Fruit fly (Drosophila melanogaster) whole organism, prepupa: ENCODE measurements around the gene CG14857.

ENCODE experiments used
- Blimp-1 ChIP-seq: fragments of 200-800 bp; sonication (Bioruptor generic); optimal IDR thresholded peaks from 3 replicates; lab custom pipeline; 2017; ENCODE audit warnings: missing biosample characterization, missing genetic modification characterization, mild to moderate bottlenecking, moderate library complexity, missing genetic modification reagents
- CG10631 ChIP-seq: fragments of 200-800 bp; sonication (Bioruptor generic); optimal IDR thresholded peaks from 2 replicates; lab custom pipeline; 2016; ENCODE audit warnings: missing biosample characterization, missing genetic modification characterization
- CG10669 ChIP-seq: fragments of 200-800 bp; sonication (Bioruptor generic); optimal IDR thresholded peaks from 3 replicates; lab custom pipeline; 2018; ENCODE audit warnings: missing biosample characterization, mild to moderate bottlenecking, missing genetic modification characterization, moderate library complexity
- CG11762 ChIP-seq: fragments of 200-800 bp; sonication (Bioruptor generic); optimal IDR thresholded peaks from 3 replicates; lab custom pipeline; 2016; ENCODE audit warnings: missing biosample characterization, missing genetic modification characterization; ENCODE audit not compliant: insufficient read depth
- CG15336 ChIP-seq: fragments of 200-800 bp; sonication (Bioruptor generic); IDR thresholded peaks from 2 replicates; pipeline ENCODE4 v1.3.6; 2022; ENCODE audit warnings: missing biosample characterization, missing genetic modification characterization
- CG1621 ChIP-seq: fragments of 200-800 bp; sonication (Bioruptor generic); optimal IDR thresholded peaks from 3 replicates; lab custom pipeline; 2018; ENCODE audit warnings: missing biosample characterization, mild to moderate bottlenecking, missing genetic modification characterization
- CG16779 ChIP-seq: fragments of 200-800 bp; sonication (Bioruptor generic); optimal IDR thresholded peaks from 3 replicates; lab custom pipeline; 2017; ENCODE audit warnings: missing biosample characterization, mild to moderate bottlenecking, missing genetic modification characterization
- CG32006 ChIP-seq: fragments of 200-800 bp; sonication (Bioruptor generic); optimal IDR thresholded peaks from 3 replicates; lab custom pipeline; 2017; ENCODE audit warnings: missing biosample characterization, mild to moderate bottlenecking, missing genetic modification characterization
- CG4318 ChIP-seq: fragments of 200-800 bp; sonication (Bioruptor generic); optimal IDR thresholded peaks from 3 replicates; lab custom pipeline; 2017; ENCODE audit warnings: missing biosample characterization, mild to moderate bottlenecking, missing genetic modification characterization
- CG6163 ChIP-seq: fragments of 200-800 bp; sonication (Bioruptor generic); IDR thresholded peaks from 3 replicates; pipeline ENCODE4 v1.3.6; 2022; ENCODE audit warnings: missing biosample characterization, missing genetic modification characterization
- CG6276 ChIP-seq: fragments of 200-800 bp; sonication (Bioruptor generic); optimal IDR thresholded peaks from 2 replicates; lab custom pipeline; 2017; ENCODE audit warnings: missing biosample characterization, mild to moderate bottlenecking, missing genetic modification characterization
- CG6792 ChIP-seq: fragments of 200-800 bp; sonication (Bioruptor generic); optimal IDR thresholded peaks from 3 replicates; lab custom pipeline; 2016; ENCODE audit warnings: missing biosample characterization, missing genetic modification characterization
- CG6854 ChIP-seq: fragments of 200-800 bp; sonication (Bioruptor generic); optimal IDR thresholded peaks from 2 replicates; lab custom pipeline; 2017; ENCODE audit warnings: missing biosample characterization, mild to moderate bottlenecking, missing genetic modification characterization
- CG7368 ChIP-seq: fragments of 200-800 bp; sonication (Bioruptor generic); optimal IDR thresholded peaks from 3 replicates; lab custom pipeline; 2016; ENCODE audit warnings: missing biosample characterization, missing genetic modification characterization
- CG8319 ChIP-seq: fragments of 200-800 bp; sonication (Bioruptor generic); optimal IDR thresholded peaks from 3 replicates; lab custom pipeline; 2016; ENCODE audit warnings: missing biosample characterization, missing genetic modification characterization
- CG8632 ChIP-seq: fragments of 200-800 bp; sonication (Bioruptor generic); optimal IDR thresholded peaks from 3 replicates; lab custom pipeline; 2016; ENCODE audit warnings: missing biosample characterization, missing genetic modification characterization
- CG9139 ChIP-seq: fragments of 200-800 bp; sonication (Bioruptor generic); optimal IDR thresholded peaks from 3 replicates; lab custom pipeline; 2017; ENCODE audit warnings: missing biosample characterization, mild to moderate bottlenecking, missing genetic modification characterization
- Eip75B ChIP-seq: fragments of 200-800 bp; sonication (Bioruptor generic); optimal IDR thresholded peaks from 3 replicates; lab custom pipeline; 2016; ENCODE audit warnings: missing biosample characterization, missing genetic modification characterization
- Eip78C ChIP-seq: fragments of 200-800 bp; sonication (Bioruptor generic); peaks from one replicate; lab custom pipeline; 2016; ENCODE audit warnings: missing biosample characterization, missing genetic modification characterization
- Eip93F ChIP-seq: fragments of 200-800 bp; sonication (Bioruptor generic); optimal IDR thresholded peaks from 2 replicates; lab custom pipeline; 2016; ENCODE audit warnings: missing biosample characterization, mild to moderate bottlenecking, missing genetic modification characterization
- Ets21C ChIP-seq: fragments of 200-800 bp; sonication (Bioruptor generic); optimal IDR thresholded peaks from 3 replicates; lab custom pipeline; 2016; ENCODE audit warnings: missing biosample characterization, missing genetic modification characterization
- Ets96B ChIP-seq: fragments of 200-800 bp; optimal IDR thresholded peaks from 2 replicates; lab custom pipeline; 2019; ENCODE audit warnings: missing biosample characterization, mild to moderate bottlenecking, missing genetic modification characterization, moderate library complexity
- Hr38 ChIP-seq: sonication (Bioruptor generic); optimal IDR thresholded peaks from 2 replicates; lab custom pipeline; 2016; ENCODE audit warnings: missing biosample characterization, missing genetic modification characterization
- Hr39 ChIP-seq: fragments of 200-800 bp; sonication (Bioruptor generic); optimal IDR thresholded peaks from 2 replicates; lab custom pipeline; 2016; ENCODE audit warnings: missing biosample characterization, missing genetic modification characterization
- Hr4 ChIP-seq: fragments of 200-800 bp; sonication (Bioruptor generic); optimal IDR thresholded peaks from 3 replicates; lab custom pipeline; 2016; ENCODE audit warnings: missing biosample characterization, missing genetic modification characterization
- Lpt ChIP-seq: fragments of 200-800 bp; sonication (Bioruptor generic); optimal IDR thresholded peaks from 3 replicates; lab custom pipeline; 2016; ENCODE audit warnings: missing biosample characterization, missing genetic modification characterization
- Met ChIP-seq: fragments of 200-800 bp; sonication (Bioruptor generic); optimal IDR thresholded peaks from 3 replicates; lab custom pipeline; 2016; ENCODE audit warnings: missing biosample characterization, missing genetic modification characterization
- OdsH ChIP-seq: fragments of 200-800 bp; sonication (Bioruptor generic); optimal IDR thresholded peaks from 3 replicates; lab custom pipeline; 2016; ENCODE audit warnings: missing biosample characterization, missing genetic modification characterization
- Smox ChIP-seq: fragments of 200-800 bp; sonication (Bioruptor generic); optimal IDR thresholded peaks from 3 replicates; lab custom pipeline; 2016; ENCODE audit warnings: missing biosample characterization, missing genetic modification characterization
- Sox102F ChIP-seq: fragments of 200-800 bp; sonication (Bioruptor generic); optimal IDR thresholded peaks from 2 replicates; lab custom pipeline; 2016; ENCODE audit warnings: missing biosample characterization, mild to moderate bottlenecking, missing genetic modification characterization
- achi ChIP-seq: fragments of 200-800 bp; sonication (Bioruptor generic); optimal IDR thresholded peaks from 3 replicates; lab custom pipeline; 2016; ENCODE audit warnings: missing biosample characterization, missing genetic modification characterization
- acj6 ChIP-seq: fragments of 200-800 bp; sonication (Bioruptor generic); optimal IDR thresholded peaks from 3 replicates; lab custom pipeline; 2016; ENCODE audit warnings: missing biosample characterization, missing genetic modification characterization
- cyc ChIP-seq: fragments of 200-800 bp; sonication (Bioruptor generic); optimal IDR thresholded peaks from 3 replicates; lab custom pipeline; 2016; ENCODE audit warnings: missing biosample characterization, missing genetic modification characterization
- dac ChIP-seq: fragments of 200-800 bp; sonication (Bioruptor generic); optimal IDR thresholded peaks from 2 replicates; lab custom pipeline; 2017; ENCODE audit warnings: missing biosample characterization, mild to moderate bottlenecking, missing genetic modification characterization
- eg ChIP-seq: fragments of 200-800 bp; sonication (Bioruptor generic); IDR thresholded peaks from 3 replicates; pipeline ENCODE4 v1.3.6; 2022; ENCODE audit warnings: missing biosample characterization, missing genetic modification characterization
- esn ChIP-seq: fragments of 200-800 bp; sonication (Bioruptor generic); optimal IDR thresholded peaks from 2 replicates; lab custom pipeline; 2016; ENCODE audit warnings: missing biosample characterization, mild to moderate bottlenecking, missing genetic modification characterization, moderate library complexity
- fd59A ChIP-seq: fragments of 200-800 bp; sonication (Bioruptor generic); optimal IDR thresholded peaks from 2 replicates; lab custom pipeline; 2017; ENCODE audit warnings: missing biosample characterization, mild to moderate bottlenecking, missing genetic modification characterization, missing genetic modification reagents
- fd85E ChIP-seq: fragments of 200-800 bp; sonication (Bioruptor generic); optimal IDR thresholded peaks from 3 replicates; lab custom pipeline; 2016; ENCODE audit warnings: missing biosample characterization, missing genetic modification characterization
- fkh ChIP-seq: fragments of 200-800 bp; sonication (Bioruptor generic); optimal IDR thresholded peaks from 3 replicates; lab custom pipeline; 2017; ENCODE audit warnings: missing biosample characterization, mild to moderate bottlenecking, missing genetic modification characterization, moderate library complexity
- lz ChIP-seq: fragments of 200-800 bp; sonication (Bioruptor generic); optimal IDR thresholded peaks from 3 replicates; lab custom pipeline; 2016; ENCODE audit warnings: missing biosample characterization, missing genetic modification characterization
- net ChIP-seq: fragments of 200-800 bp; sonication (Bioruptor generic); optimal IDR thresholded peaks from 3 replicates; lab custom pipeline; 2016; ENCODE audit warnings: missing biosample characterization, missing genetic modification characterization
- pdm3 ChIP-seq: fragments of 200-800 bp; sonication (Bioruptor generic); optimal IDR thresholded peaks from 3 replicates; lab custom pipeline; 2016; ENCODE audit warnings: missing biosample characterization, missing genetic modification characterization
- salr ChIP-seq, 2 experiments: fragments of 200-800 bp; sonication (Bioruptor generic); optimal IDR thresholded peaks; 3 replicates each; lab custom pipeline; 2016 to 2018; ENCODE audit warnings: missing biosample characterization in 2 of 2, missing genetic modification characterization in 2 of 2, mild to moderate bottlenecking in 1 of 2
- spab ChIP-seq: fragments of 200-800 bp; sonication (Bioruptor generic); optimal IDR thresholded peaks from 2 replicates; lab custom pipeline; 2017; ENCODE audit warnings: missing biosample characterization, mild to moderate bottlenecking, missing genetic modification characterization, missing genetic modification reagents
- ss ChIP-seq, 2 experiments: fragments of 200-800 bp; sonication (Bioruptor generic); optimal IDR thresholded peaks; 2 replicates in 1 of 2; 3 replicates in 1 of 2; lab custom pipeline; 2017 to 2018; ENCODE audit warnings: mild to moderate bottlenecking in 2 of 2, missing biosample characterization in 2 of 2, missing genetic modification characterization in 2 of 2, moderate library complexity in 1 of 2
- svp ChIP-seq: fragments of 200-800 bp; sonication (Bioruptor generic); peaks from one replicate; lab custom pipeline; 2016; ENCODE audit warnings: missing biosample characterization, missing genetic modification characterization
- vri ChIP-seq: fragments of 200-800 bp; sonication (Bioruptor generic); optimal IDR thresholded peaks from 3 replicates; lab custom pipeline; 2016; ENCODE audit warnings: missing biosample characterization, mild to moderate bottlenecking, missing genetic modification characterization

CG14857 gene

DNA sequence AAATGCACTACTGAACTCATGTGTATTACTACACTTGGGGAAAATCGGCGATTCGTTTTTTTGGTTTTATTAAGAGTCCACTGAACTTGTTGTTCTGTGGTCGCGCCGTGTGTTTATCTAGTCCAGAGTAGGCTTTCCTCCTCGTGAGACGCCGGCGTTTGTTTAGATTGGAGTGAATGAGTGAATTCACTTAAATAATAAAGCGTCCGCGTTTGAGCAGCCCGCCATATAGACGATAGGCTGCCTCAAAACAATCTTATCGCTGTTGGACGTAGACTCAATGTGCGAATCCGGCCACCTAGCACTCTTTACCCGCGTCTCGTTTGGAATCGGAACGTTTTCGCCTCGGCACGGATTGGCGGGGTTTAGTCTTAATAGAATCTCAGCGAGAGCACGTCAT is at the start of gene CG14857:
TSS of gene CG14857 (plus strand) at position 367 of the 400 bp plus-strand sequence.
- TF ChIP-seq vri (GFP tag; lab: Kevin White, UChicago) = peak; percentile 55
- no peak for TF ChIP-seq CG1621 (tag; lab: Kevin White, UChicago)
- peak; percentile 56 for TF ChIP-seq fkh

- TF ChIP-seq fd85E (GFP tag; lab: Kevin White, UChicago) = no peak
- no peak for TF ChIP-seq dac
- TF ChIP-seq acj6 = no peak
- no peak for TF ChIP-seq CG10669 (GFP tag; lab: Kevin White, UChicago)
- no peak for TF ChIP-seq eg (GFP tag; lab: Robert Waterston, UW)
Observed at dm6 chr3R:14754360-14754759, 47.2 kb upstream of the CG14857 start, which contains the start of gene CG7362. TSS of gene CG7362 (minus strand) at chr3R:14754460.

DNA sequence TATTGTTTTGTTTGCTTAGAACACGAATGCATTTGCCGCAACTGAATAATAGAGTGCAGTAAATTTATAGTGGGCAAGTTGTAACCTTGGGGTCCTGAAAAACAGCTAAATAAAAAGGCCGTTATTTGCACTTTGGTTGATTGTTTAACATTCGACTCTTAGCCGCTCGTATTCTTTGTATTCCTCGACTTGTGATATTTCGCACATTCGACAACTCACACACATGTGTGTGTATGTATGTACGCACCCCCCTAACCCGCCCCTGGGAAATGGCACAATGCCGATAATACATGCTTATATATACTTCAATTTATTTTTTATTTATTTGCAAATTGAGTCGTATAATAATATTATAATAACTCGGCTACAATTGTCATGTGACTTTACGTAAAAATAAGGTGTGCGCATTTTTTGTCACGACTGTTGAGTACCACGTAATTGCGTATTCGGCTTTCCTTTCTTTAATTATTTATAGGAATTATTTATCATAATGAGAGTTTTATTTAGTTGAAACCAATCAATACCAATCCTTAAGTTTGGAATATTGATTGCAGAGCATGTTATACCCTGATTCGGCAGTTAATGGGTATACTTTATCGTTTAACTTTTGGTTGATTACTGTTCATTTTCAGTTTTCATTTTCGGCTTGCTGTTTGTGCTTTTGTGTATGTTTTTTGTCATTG is 46.6 kb upstream of the CG14857 start:
- TF ChIP-seq spab (GFP tag; lab: Kevin White, UChicago) = no peak
- TF ChIP-seq Eip78C = peak; percentile 65
- peak; percentile 76 for TF ChIP-seq Smox (GFP tag; lab: Kevin White, UChicago)
- TF ChIP-seq CG16779 (tag; lab: Kevin White, UChicago) = no peak
- TF ChIP-seq Blimp-1 = peak; percentile 39
- TF ChIP-seq achi (GFP tag; lab: Kevin White, UChicago) = peak; percentile 34
- peak; percentile 91 for TF ChIP-seq svp (GFP tag; lab: Kevin White, UChicago)
- peak; percentile 11 for TF ChIP-seq CG6854 (GFP tag; lab: Kevin White, UChicago)
- no peak for TF ChIP-seq CG4318 (GFP tag; lab: Kevin White, UChicago)
- peak; percentile 52 for TF ChIP-seq CG8319
- TF ChIP-seq CG7368 (GFP tag; lab: Kevin White, UChicago) = peak; percentile 37
- TF ChIP-seq Sox102F (GFP tag; lab: Kevin White, UChicago) = peak; percentile 65
- peak; percentile 85 for TF ChIP-seq lz (GFP tag; lab: Kevin White, UChicago)
- peak; percentile 14 for TF ChIP-seq CG32006
- TF ChIP-seq net (GFP tag; lab: Kevin White, UChicago) = peak; percentile 44
- TF ChIP-seq fkh = peak; percentile 54
- peak; percentile 83 for TF ChIP-seq esn (GFP tag; lab: Kevin White, UChicago)
- no peak for TF ChIP-seq fd59A
- TF ChIP-seq ss (GFP tag; optimal IDR thresholded peaks at IDR 0.05; lab: Kevin White, UChicago) = no peak
- peak; percentile 48 for TF ChIP-seq CG10631 (GFP tag; lab: Kevin White, UChicago)
- TF ChIP-seq CG10669 (GFP tag; lab: Kevin White, UChicago) = no peak
- peak; percentile 44 for TF ChIP-seq acj6
- peak; percentile 56 for TF ChIP-seq Eip75B
- TF ChIP-seq Lpt (GFP tag; lab: Kevin White, UChicago) = no peak
- peak; percentile 54 for TF ChIP-seq Eip93F
- no peak for TF ChIP-seq dac
- no peak for TF ChIP-seq Ets96B (tag; lab: Kevin White, UChicago)
- peak; percentile 53; the same call in 1 of the 2 replicates for TF ChIP-seq CG15336 (GFP tag; lab: Robert Waterston, UW)
- TF ChIP-seq cyc = peak; percentile 79
- no peak for TF ChIP-seq CG9139
- peak; percentile 53 for TF ChIP-seq Ets21C
- peak; percentile 63 for TF ChIP-seq OdsH (GFP tag; lab: Kevin White, UChicago)
- peak; percentile 49 for TF ChIP-seq Hr4 (GFP tag; lab: Kevin White, UChicago)
- peak; percentile 41 for TF ChIP-seq CG8632 (GFP tag; lab: Kevin White, UChicago)
- TF ChIP-seq CG11762 (GFP tag; lab: Kevin White, UChicago) = peak; percentile 22
- peak; percentile 71 for TF ChIP-seq Hr39
- peak; percentile 78 for TF ChIP-seq Met (GFP tag; lab: Kevin White, UChicago)
- TF ChIP-seq Hr38 = no peak
- TF ChIP-seq pdm3 (GFP tag; lab: Kevin White, UChicago) = peak; percentile 43
- peak; percentile 51 for TF ChIP-seq CG6792 (GFP tag; lab: Kevin White, UChicago)
- TF ChIP-seq salr (GFP tag; optimal IDR thresholded peaks at IDR 0.05; lab: Kevin White, UChicago) = no peak
- TF ChIP-seq CG6276 = no peak
- peak; percentile 70 for TF ChIP-seq CG6163 (GFP tag; lab: Robert Waterston, UW)
